Worm (Caenorhabditis elegans) whole organism, L2 larva: Measurements from ENCODE around the gene F58E6.6.

Experiments
- ama-1 ChIP-seq: fragments of 150-350 bp; optimal IDR thresholded peaks from 2 replicates; lab custom pipeline; 2018; ENCODE audit warnings: inconsistent platforms
- fos-1 ChIP-seq: fragments of 150-350 bp; optimal IDR thresholded peaks from 2 replicates; lab custom pipeline; 2014; ENCODE audit warnings: missing biosample characterization, missing genetic modification characterization

ce11 chrV:9713532-9713931 is 39.3 kb downstream of the F58E6.6 start, which contains the start of gene F40F9.10:
- TF ChIP-seq fos-1 = no peak
- no peak for TF ChIP-seq ama-1 (lab: Kevin White, UChicago)
